Worm (Caenorhabditis elegans): ENCODE results near the gene ncx-5.

Gene ncx-5

ce11 chrV:10485389-10485788, 4.5 kb downstream of the ncx-5 start (continued):
- no peak for TF ChIP-seq tra-1 (GFP tag; IDR thresholded peaks at IDR 0.05)
- TF ChIP-seq nhr-48 (tag; optimal IDR thresholded peaks at IDR 0.05), result peak; percentile 55
- no peak for TF ChIP-seq duxl-1 (tag; optimal IDR thresholded peaks at IDR 0.05; ENCODE audit: poor library complexity)
- TF ChIP-seq lim-7 (GFP tag; IDR thresholded peaks at IDR 0.05), result no peak
- peak; percentile 42 for TF ChIP-seq dve-1 (tag; optimal IDR thresholded peaks at IDR 0.05; ENCODE audit: insufficient read depth)
- no peak for TF ChIP-seq sdz-12 (GFP tag; optimal IDR thresholded peaks at IDR 0.05)
- no peak for TF ChIP-seq F10B5.3 (tag; optimal IDR thresholded peaks at IDR 0.05)
- peak; percentile 17 for TF ChIP-seq nhr-102 (tag; optimal IDR thresholded peaks at IDR 0.05)
- no peak for TF ChIP-seq lin-1 (GFP tag; IDR thresholded peaks at IDR 0.05)
- TF ChIP-seq ztf-7 (tag; optimal IDR thresholded peaks at IDR 0.05), result no peak
- peak; percentile 70 for TF ChIP-seq hlh-11 (tag; optimal IDR thresholded peaks at IDR 0.05)
- TF ChIP-seq lin-38 (GFP tag; IDR thresholded peaks at IDR 0.05), result no peak
- peak; percentile 53 for TF ChIP-seq pqm-1 (tag; optimal IDR thresholded peaks at IDR 0.05)
- TF ChIP-seq zag-1 (tag; optimal IDR thresholded peaks at IDR 0.05), result no peak
- TF ChIP-seq Y105C5A.15 (GFP tag; IDR thresholded peaks at IDR 0.05), result no peak
- TF ChIP-seq Y75B8A.6 (GFP tag; IDR thresholded peaks at IDR 0.05), result no peak
- no peak for TF ChIP-seq skn-1 (tag; optimal IDR thresholded peaks at IDR 0.05)
- TF ChIP-seq nhr-28 (tag; optimal IDR thresholded peaks at IDR 0.05), result peak; percentile 71
- TF ChIP-seq F44E2.7 (GFP tag; IDR thresholded peaks at IDR 0.05), result no peak
- TF ChIP-seq daf-16 (GFP tag; optimal IDR thresholded peaks at IDR 0.05), result no peak
- peak; percentile 74 for TF ChIP-seq daf-16 (tag; optimal IDR thresholded peaks at IDR 0.05)
- no peak for TF ChIP-seq nhr-10 (tag; optimal IDR thresholded peaks at IDR 0.05)
- TF ChIP-seq nhr-237 (tag; optimal IDR thresholded peaks at IDR 0.05), result no peak

- no peak for TF ChIP-seq F49E8.2 (tag; optimal IDR thresholded peaks at IDR 0.05; ENCODE audit: borderline replicate concordance)
- no peak for TF ChIP-seq daf-16 (GFP tag; optimal IDR thresholded peaks at IDR 0.05)
- peak; percentile 31 for TF ChIP-seq daf-16 (tag; optimal IDR thresholded peaks at IDR 0.05)
Measured at ce11 chrV:10484640-10485039, 5.3 kb downstream of the ncx-5 start, which contains the start of gene Y32F6B.1. Y32F6B.1 (minus strand) TSS chrV:10484740.

DNA sequence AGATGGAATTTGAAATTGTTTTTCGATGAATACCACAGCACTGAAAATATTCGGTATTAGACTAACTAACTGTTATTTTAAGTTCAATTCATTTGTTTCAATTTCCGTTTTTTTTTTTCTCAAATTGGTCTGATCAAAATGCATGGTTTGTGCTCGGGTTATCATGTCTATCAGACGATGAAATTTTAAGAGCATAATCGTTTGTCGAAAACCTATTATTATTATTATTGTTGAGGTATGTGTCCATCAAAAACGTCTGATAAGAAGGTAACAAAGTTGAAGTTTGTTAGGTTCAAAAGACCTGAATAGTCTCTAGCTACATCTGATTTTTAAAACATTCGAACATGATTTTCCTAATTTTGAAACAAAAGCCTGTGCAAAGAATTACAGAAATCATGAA, 5.9 kb downstream of the ncx-5 start:
- TF ChIP-seq mes-2 (tag; optimal IDR thresholded peaks at IDR 0.05; ENCODE audit: poor library complexity, severe bottlenecking), result no peak
- no peak for TF ChIP-seq Y105C5A.15 (GFP tag; IDR thresholded peaks at IDR 0.05)
- TF ChIP-seq nhr-42 (GFP tag; IDR thresholded peaks at IDR 0.05), result no peak
- TF ChIP-seq pqm-1 (tag; optimal IDR thresholded peaks at IDR 0.05), result peak; percentile 91
- no peak for TF ChIP-seq spr-3 (GFP tag; optimal IDR thresholded peaks at IDR 0.05)
- peak; percentile 23; the same call in 1 of the 2 replicates for TF ChIP-seq pha-4 (GFP tag; IDR thresholded peaks at IDR 0.05)
- no peak for TF ChIP-seq pha-4 (tag; optimal IDR thresholded peaks at IDR 0.05)
- no peak for TF ChIP-seq zag-1 (tag; optimal IDR thresholded peaks at IDR 0.05)
- 0 out of 2 replicates have a peak, but pooled peaks have one; percentile 26 for TF ChIP-seq tra-1 (GFP tag; IDR thresholded peaks at IDR 0.05)
- no peak for TF ChIP-seq mxl-3 (GFP tag; optimal IDR thresholded peaks at IDR 0.05)
- peak; percentile 40 for TF ChIP-seq nhr-77 (tag; optimal IDR thresholded peaks at IDR 0.05)
- peak; percentile 2 for TF ChIP-seq nhr-48 (tag; optimal IDR thresholded peaks at IDR 0.05)
- TF ChIP-seq dmd-6 (GFP tag; IDR thresholded peaks at IDR 0.05), result peak; percentile 93
- no peak for TF ChIP-seq lin-13 (GFP tag; optimal IDR thresholded peaks at IDR 0.05)
- no peak for TF ChIP-seq aly-2 (tag; optimal IDR thresholded peaks at IDR 0.05)
- no peak for TF ChIP-seq saeg-2 (GFP tag; IDR thresholded peaks at IDR 0.05)
- no peak for TF ChIP-seq F26F4.8 (GFP tag; conservative IDR thresholded peaks at IDR 0.05)
- TF ChIP-seq gei-8 (GFP tag; optimal IDR thresholded peaks at IDR 0.05), result no peak
- TF ChIP-seq daf-16 (GFP tag; optimal IDR thresholded peaks at IDR 0.05), result no peak
- peak; percentile 73 for TF ChIP-seq daf-16 (tag; optimal IDR thresholded peaks at IDR 0.05)
- no peak for TF ChIP-seq nhr-25 (tag; optimal IDR thresholded peaks at IDR 0.05; ENCODE audit: borderline replicate concordance, insufficient read depth)
- TF ChIP-seq nhr-10 (tag; optimal IDR thresholded peaks at IDR 0.05), result no peak
- no peak for TF ChIP-seq nhr-111 (GFP tag; optimal IDR thresholded peaks at IDR 0.05)
- no peak for TF ChIP-seq set-16 (GFP tag; IDR thresholded peaks at IDR 0.05)
- peak; percentile 19 for TF ChIP-seq nhr-102 (tag; optimal IDR thresholded peaks at IDR 0.05)
- TF ChIP-seq madf-9 (GFP tag; conservative IDR thresholded peaks at IDR 0.05), result no peak
- no peak for TF ChIP-seq nhr-237 (tag; optimal IDR thresholded peaks at IDR 0.05)
- no peak for TF ChIP-seq mdl-1 (tag; optimal IDR thresholded peaks at IDR 0.05)
- TF ChIP-seq mxl-2 (GFP tag; conservative IDR thresholded peaks at IDR 0.05), result no peak
- no peak for TF ChIP-seq daf-12 (tag; optimal IDR thresholded peaks at IDR 0.05)
- no peak for TF ChIP-seq egl-27 (tag; optimal IDR thresholded peaks at IDR 0.05)
- peak; percentile 81 for TF ChIP-seq php-3 (GFP tag; IDR thresholded peaks at IDR 0.05)
- peak; percentile 55 for TF ChIP-seq dve-1 (tag; optimal IDR thresholded peaks at IDR 0.05; ENCODE audit: insufficient read depth)
- no peak for TF ChIP-seq ztf-11 (tag; optimal IDR thresholded peaks at IDR 0.05)

Data from whole organism, L4 larva.